Fruit fly (Drosophila melanogaster) whole organism, wandering third instar larva: ENCODE data around the gene CG6168.

Experiments
- Abd-B ChIP-seq: fragments of >200 bp; optimal IDR thresholded peaks from 2 replicates; lab custom pipeline; 2017; ENCODE audit warnings: missing biosample characterization, missing genetic modification characterization
- OdsH ChIP-seq: fragments of 200-800 bp; sonication (Bioruptor generic); optimal IDR thresholded peaks from 2 replicates; lab custom pipeline; 2016; ENCODE audit warnings: missing biosample characterization, mild to moderate bottlenecking, missing genetic modification characterization
- Rel ChIP-seq, 2 experiments: fragments of 200-800 bp; sonication (Bioruptor generic) in 1 of 2; optimal IDR thresholded peaks; 2 replicates in 1 of 2; 3 replicates in 1 of 2; lab custom pipeline; 2016 to 2019; ENCODE audit warnings: mild to moderate bottlenecking in 2 of 2, missing biosample characterization in 2 of 2, missing genetic modification characterization in 2 of 2, moderate library complexity in 1 of 2
- Vsx2 ChIP-seq: fragments of 200-300, 225-300 bp; sonication (Bioruptor generic); optimal IDR thresholded peaks from 2 replicates; lab custom pipeline; 2018; ENCODE audit warnings: missing biosample characterization, missing genetic modification characterization; ENCODE audit not compliant: partially characterized antibody
- brk ChIP-seq: fragments of 200-800 bp; sonication (Bioruptor generic); optimal IDR thresholded peaks from 2 replicates; lab custom pipeline; 2016; ENCODE audit warnings: missing biosample characterization, mild to moderate bottlenecking, missing genetic modification characterization
- dmrt93B ChIP-seq: fragments of 200-800 bp; sonication (Bioruptor generic); optimal IDR thresholded peaks from 2 replicates; lab custom pipeline; 2018; ENCODE audit warnings: missing biosample characterization, mild to moderate bottlenecking, missing genetic modification characterization
- h ChIP-seq: fragments of 200-800 bp; sonication (Bioruptor generic); optimal IDR thresholded peaks from 3 replicates; lab custom pipeline; 2016; ENCODE audit warnings: missing biosample characterization, mild to moderate bottlenecking, missing genetic modification characterization
- pan ChIP-seq: fragments of >200 bp; optimal IDR thresholded peaks from 2 replicates; lab custom pipeline; 2017
- psq ChIP-seq: fragments of 200-800 bp; sonication (Bioruptor generic); optimal IDR thresholded peaks from 3 replicates; lab custom pipeline; 2017; ENCODE audit warnings: missing biosample characterization, mild to moderate bottlenecking, missing genetic modification characterization, moderate library complexity
- sage ChIP-seq: fragments of 200-800 bp; sonication (Bioruptor generic); optimal IDR thresholded peaks from 2 replicates; lab custom pipeline; 2016; ENCODE audit warnings: missing biosample characterization, mild to moderate bottlenecking, missing genetic modification characterization
- tai ChIP-seq: sonication (Bioruptor generic); optimal IDR thresholded peaks from 2 replicates; lab custom pipeline; 2016; ENCODE audit warnings: missing biosample characterization, missing genetic modification characterization
- usp ChIP-seq: fragments of >200 bp; optimal IDR thresholded peaks from 2 replicates; lab custom pipeline; 2017; ENCODE audit warnings: missing biosample characterization, missing genetic modification characterization

DNA sequence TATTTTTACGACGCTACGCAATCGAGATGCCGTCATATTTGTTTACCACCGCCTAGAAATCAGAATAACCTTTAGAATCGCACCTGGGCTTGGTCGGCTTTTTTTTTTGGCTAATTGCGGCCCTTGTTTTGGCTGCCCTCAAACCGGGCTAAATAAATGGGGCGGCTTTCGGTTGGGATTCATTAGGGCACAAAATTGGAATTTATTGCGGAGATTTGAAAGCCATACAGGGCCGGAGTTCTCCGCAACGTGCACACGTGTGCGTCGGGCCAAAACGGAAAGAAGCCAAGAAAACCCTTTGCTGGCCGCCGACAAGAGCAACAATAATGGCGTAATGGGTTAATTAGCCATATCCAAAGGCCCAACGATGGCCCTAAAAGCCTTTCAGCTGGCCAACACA lies 16.2 kb downstream of the CG6168 start:
- no peak for TF ChIP-seq Vsx2 (GFP tag; lab: Kevin White, UChicago)
- no peak for TF ChIP-seq usp
- TF ChIP-seq OdsH (GFP tag; lab: Kevin White, UChicago) = no peak
- TF ChIP-seq h (GFP tag; lab: Kevin White, UChicago) = no peak
- no peak for TF ChIP-seq Abd-B (GFP tag; lab: Kevin White, UChicago)
- no peak for TF ChIP-seq pan (lab: Kevin White, UChicago)
- TF ChIP-seq Rel (GFP tag; optimal IDR thresholded peaks at IDR 0.05; lab: Kevin White, UChicago) = no peak
- TF ChIP-seq Rel (tag; optimal IDR thresholded peaks at IDR 0.05; lab: Kevin White, UChicago) = no peak
- TF ChIP-seq sage (GFP tag; lab: Kevin White, UChicago) = no peak
- TF ChIP-seq psq (GFP tag; lab: Kevin White, UChicago) = no peak
- TF ChIP-seq tai = no peak
- no peak for TF ChIP-seq dmrt93B (GFP tag; lab: Kevin White, UChicago)
- no peak for TF ChIP-seq brk (GFP tag; lab: Kevin White, UChicago)
